Fruit fly (Drosophila melanogaster): ENCODE measurements around the gene Mob2.

dm6 chr3L:11531994-11532732, 29.9 kb downstream of the Mob2 start:
- TF ChIP-seq pan (optimal IDR thresholded peaks at IDR 0.05) (no peak), lola (GFP tag; optimal IDR thresholded peaks at IDR 0.05) (no peak), h (GFP tag; optimal IDR thresholded peaks at IDR 0.05) (no peak), usp (GFP tag; optimal IDR thresholded peaks at IDR 0.05) (no peak), Dfd (GFP tag; optimal IDR thresholded peaks at IDR 0.05) (no peak), Hr78 (GFP tag; optimal IDR thresholded peaks at IDR 0.05) (no peak)

All from whole organism, wandering third instar larva.